Worm (Caenorhabditis elegans) whole organism, young adult: ENCODE data around the gene srj-1.

Experiments
- B0019.2 ChIP-seq: fragments of 200-800 bp; sonication (Bioruptor generic); conservative IDR thresholded peaks from 2 replicates; pipeline ENCODE4 v1.3.6; 2022; ENCODE audit warnings: missing genetic modification reagents, missing genetic modification characterization, missing compliant biosample characterization
- D2030.7 ChIP-seq: fragments of 200-800 bp; sonication (Bioruptor generic); IDR thresholded peaks from 2 replicates; pipeline ENCODE4 v1.3.6; 2022; ENCODE audit warnings: missing genetic modification reagents, missing genetic modification characterization, missing compliant biosample characterization
- F23B12.7 ChIP-seq: sonication (generic microtip); optimal IDR thresholded peaks from 2 replicates; lab custom pipeline; 2017; ENCODE audit warnings: missing genetic modification characterization, mild to moderate bottlenecking, missing compliant biosample characterization, antibody characterized with exemption, moderate library complexity; ENCODE audit not compliant: insufficient read depth
- F49E8.2 ChIP-seq: sonication (generic microtip); optimal IDR thresholded peaks from 3 replicates; lab custom pipeline; 2017; ENCODE audit warnings: missing genetic modification characterization, mild to moderate bottlenecking, missing compliant biosample characterization, antibody characterized with exemption, moderate library complexity; ENCODE audit not compliant: insufficient read depth
- F57A8.1 ChIP-seq: fragments of 200-800 bp; sonication (Bioruptor generic); optimal IDR thresholded peaks from 2 replicates; lab custom pipeline; 2018; ENCODE audit warnings: mild to moderate bottlenecking, missing genetic modification characterization, moderate library complexity, missing compliant biosample characterization
- K11D2.4 ChIP-seq: fragments of 200-800 bp; sonication (Bioruptor generic); IDR thresholded peaks from 2 replicates; pipeline ENCODE4 v1.3.6; 2022; ENCODE audit warnings: missing genetic modification reagents, missing genetic modification characterization, missing compliant biosample characterization
- K12H6.12 ChIP-seq: fragments of 200-800 bp; sonication (Bioruptor generic); optimal IDR thresholded peaks from 2 replicates; lab custom pipeline; 2018; ENCODE audit warnings: mild to moderate bottlenecking, missing genetic modification characterization, missing compliant biosample characterization
- Y53G8AR.9 ChIP-seq: fragments of 200-800 bp; sonication (Bioruptor generic); conservative IDR thresholded peaks from 2 replicates; pipeline ENCODE4 v1.3.6; 2022; ENCODE audit warnings: missing genetic modification reagents, missing genetic modification characterization, missing compliant biosample characterization
- Y56A3A.18 ChIP-seq: fragments of 200-800 bp; sonication (Bioruptor generic); IDR thresholded peaks from 2 replicates; pipeline ENCODE4 v1.3.6; 2022; ENCODE audit warnings: missing genetic modification reagents, missing genetic modification characterization, missing compliant biosample characterization
- Y95B8A.8 ChIP-seq: fragments of 200-800 bp; sonication (Bioruptor generic); IDR thresholded peaks from 2 replicates; pipeline ENCODE4 v1.3.6; 2022; ENCODE audit warnings: missing genetic modification reagents, missing genetic modification characterization, missing compliant biosample characterization
- ama-1 ChIP-seq, 3 experiments: fragments of 150-350 bp in 1 of 3; sonication (generic microtip) in 2 of 3; optimal IDR thresholded peaks; 2 replicates each; lab custom pipeline; 2014 to 2018; ENCODE audit warnings: missing biosample characterization in 2 of 3, missing genetic modification characterization in 2 of 3, missing genetic modification reagents in 2 of 3
- attf-5 ChIP-seq: fragments of 200-800 bp; sonication (Bioruptor generic); optimal IDR thresholded peaks from 2 replicates; lab custom pipeline; 2018; ENCODE audit warnings: mild to moderate bottlenecking, missing genetic modification characterization, missing compliant biosample characterization
- attf-6 ChIP-seq: fragments of 200-800 bp; sonication (Bioruptor generic); IDR thresholded peaks from 2 replicates; pipeline ENCODE4 v1.3.6; 2022; ENCODE audit warnings: missing genetic modification reagents, missing genetic modification characterization, missing compliant biosample characterization
- cebp-2 ChIP-seq: fragments of 200-800 bp; sonication (Bioruptor generic); IDR thresholded peaks from 2 replicates; pipeline ENCODE4 v1.3.6; 2022; ENCODE audit warnings: missing genetic modification characterization, missing compliant biosample characterization
- ceh-27 ChIP-seq: fragments of 200-800 bp; sonication (Bioruptor generic); optimal IDR thresholded peaks from 2 replicates; lab custom pipeline; 2018; ENCODE audit warnings: mild to moderate bottlenecking, missing genetic modification characterization, moderate library complexity, missing compliant biosample characterization
- ceh-58 ChIP-seq: fragments of 200-800 bp; sonication (Bioruptor generic); IDR thresholded peaks from 2 replicates; pipeline ENCODE4 v1.3.6; 2022; ENCODE audit warnings: missing genetic modification characterization, missing compliant biosample characterization
- dpl-1 ChIP-seq: fragments of 150-350 bp; optimal IDR thresholded peaks from 2 replicates; lab custom pipeline; 2014; ENCODE audit warnings: missing biosample characterization, missing genetic modification reagents, missing genetic modification characterization
- efl-1 ChIP-seq: fragments of 150-350 bp; optimal IDR thresholded peaks from 2 replicates; lab custom pipeline; 2014; ENCODE audit warnings: missing biosample characterization, missing genetic modification reagents, missing genetic modification characterization
- egrh-3 ChIP-seq: fragments of 200-800 bp; sonication (Bioruptor generic); IDR thresholded peaks from 2 replicates; pipeline ENCODE4 v1.3.6; 2022; ENCODE audit warnings: missing genetic modification reagents, missing genetic modification characterization, missing compliant biosample characterization
- hmg-1.2 ChIP-seq: fragments of 200-800 bp; sonication (Bioruptor generic); IDR thresholded peaks from 2 replicates; pipeline ENCODE4 v1.3.6; 2022; ENCODE audit warnings: missing genetic modification reagents, missing genetic modification characterization, missing compliant biosample characterization
- hrde-1 ChIP-seq: sonication (generic microtip); optimal IDR thresholded peaks from 2 replicates; lab custom pipeline; 2016; ENCODE audit warnings: missing genetic modification characterization, mild to moderate bottlenecking, missing compliant biosample characterization, moderate library complexity, missing genotype, missing genetic modification reagents, borderline replicate concordance
- lin-54 ChIP-seq: fragments of 200-800 bp; sonication (Bioruptor generic); optimal IDR thresholded peaks from 2 replicates; lab custom pipeline; 2018; ENCODE audit warnings: mild to moderate bottlenecking, missing genetic modification characterization, missing compliant biosample characterization
- lsl-1 ChIP-seq: fragments of 200-800 bp; sonication (Bioruptor generic); optimal IDR thresholded peaks from 2 replicates; lab custom pipeline; 2018; ENCODE audit warnings: mild to moderate bottlenecking, missing genetic modification characterization, moderate library complexity, missing compliant biosample characterization
- madf-3 ChIP-seq: fragments of 200-800 bp; sonication (Bioruptor generic); IDR thresholded peaks from 2 replicates; pipeline ENCODE4 v1.3.6; 2022; ENCODE audit warnings: missing genetic modification reagents, missing genetic modification characterization, missing compliant biosample characterization
- mcd-1 ChIP-seq: fragments of 200-800 bp; sonication (Bioruptor generic); IDR thresholded peaks from 2 replicates; pipeline ENCODE4 v1.3.6; 2022; ENCODE audit warnings: missing genetic modification reagents, missing genetic modification characterization, missing compliant biosample characterization
- mes-4 ChIP-seq: sonication (generic microtip); optimal IDR thresholded peaks from 2 replicates; lab custom pipeline; 2016; ENCODE audit warnings: missing genotype, missing genetic modification characterization, missing compliant biosample characterization
- nfyb-1 ChIP-seq: fragments of 200-800 bp; sonication (Bioruptor generic); IDR thresholded peaks from 2 replicates; pipeline ENCODE4 v1.3.6; 2022; ENCODE audit warnings: missing genetic modification reagents, missing genetic modification characterization, missing compliant biosample characterization
- nhr-80 ChIP-seq: sonication (generic microtip); optimal IDR thresholded peaks from 2 replicates; lab custom pipeline; 2016; ENCODE audit warnings: missing genetic modification characterization, missing compliant biosample characterization
- nhr-90 ChIP-seq: sonication (generic microtip); optimal IDR thresholded peaks from 2 replicates; lab custom pipeline; 2016; ENCODE audit warnings: missing genotype, mild to moderate bottlenecking, missing genetic modification characterization, missing compliant biosample characterization
- pbrm-1 ChIP-seq: fragments of 200-800 bp; sonication (Bioruptor generic); IDR thresholded peaks from 2 replicates; pipeline ENCODE4 v1.3.6; 2022; ENCODE audit warnings: missing genetic modification reagents, missing genetic modification characterization, missing compliant biosample characterization
- rec-8 ChIP-seq, 2 experiments: sonication (generic microtip); optimal IDR thresholded peaks; 2 replicates each; lab custom pipeline; 2016; ENCODE audit warnings: mild to moderate bottlenecking in 2 of 2, missing genetic modification characterization in 2 of 2, missing genetic modification reagents in 2 of 2, missing genotype in 2 of 2, missing biosample characterization in 1 of 2, missing compliant biosample characterization in 1 of 2, moderate library complexity in 1 of 2
- repo-1 ChIP-seq: sonication (generic microtip); optimal IDR thresholded peaks from 2 replicates; lab custom pipeline; 2017; ENCODE audit warnings: mild to moderate bottlenecking, missing genetic modification characterization, missing compliant biosample characterization
- rpc-1 ChIP-seq, 2 experiments: fragments of 150-350 bp in 1 of 2; sonication (generic microtip) in 1 of 2; optimal IDR thresholded peaks; 2 replicates each; lab custom pipeline; 2014 to 2018; ENCODE audit warnings: missing biosample characterization in 1 of 2, missing genetic modification characterization in 1 of 2, missing genetic modification reagents in 1 of 2, missing genotype in 1 of 2
- snpc-1.3 ChIP-seq: sonication (generic microtip); optimal IDR thresholded peaks from 2 replicates; lab custom pipeline; 2017; ENCODE audit warnings: missing genetic modification characterization, mild to moderate bottlenecking, missing compliant biosample characterization, antibody characterized with exemption, moderate library complexity, missing genotype, missing genetic modification reagents; ENCODE audit not compliant: insufficient read depth
- snpc-4 ChIP-seq, 5 experiments: fragments of 150-350 bp in 1 of 5; sonication (generic microtip) in 4 of 5; optimal IDR thresholded peaks; 2 replicates each; lab custom pipeline; 2014 to 2018; ENCODE audit warnings: missing genetic modification characterization in 5 of 5, missing biosample characterization in 3 of 5, antibody characterized with exemption in 2 of 5, mild to moderate bottlenecking in 2 of 5, missing compliant biosample characterization in 2 of 5, missing genotype in 2 of 5, moderate library complexity in 2 of 5, missing genetic modification reagents in 1 of 5
- somi-1 ChIP-seq: fragments of 200-800 bp; sonication (Bioruptor generic); optimal IDR thresholded peaks from 2 replicates; lab custom pipeline; 2018; ENCODE audit warnings: mild to moderate bottlenecking, missing genetic modification characterization, missing compliant biosample characterization
- tbp1 ChIP-seq: fragments of 200-800 bp; sonication (Bioruptor generic); optimal IDR thresholded peaks from 2 replicates; lab custom pipeline; 2018; ENCODE audit warnings: mild to moderate bottlenecking, missing genetic modification characterization, missing compliant biosample characterization
- zfh-2 ChIP-seq: fragments of 200-800 bp; sonication (Bioruptor generic); conservative IDR thresholded peaks from 2 replicates; pipeline ENCODE4 v1.3.6; 2022; ENCODE audit warnings: missing genetic modification reagents, missing genetic modification characterization, missing compliant biosample characterization
- zim-3 ChIP-seq: sonication (generic microtip); optimal IDR thresholded peaks from 2 replicates; lab custom pipeline; 2017; ENCODE audit warnings: mild to moderate bottlenecking, missing genetic modification characterization, moderate library complexity, missing compliant biosample characterization
- ztf-18 ChIP-seq: sonication (generic microtip); optimal IDR thresholded peaks from 2 replicates; lab custom pipeline; 2016; ENCODE audit warnings: missing genotype, mild to moderate bottlenecking, missing genetic modification characterization, missing compliant biosample characterization
- ztf-25 ChIP-seq: fragments of 200-800 bp; sonication (Bioruptor generic); IDR thresholded peaks from 2 replicates; pipeline ENCODE4 v1.3.6; 2022; ENCODE audit warnings: missing genetic modification reagents, missing genetic modification characterization, missing compliant biosample characterization
- ztf-26 ChIP-seq: sonication (generic microtip); optimal IDR thresholded peaks from 2 replicates; lab custom pipeline; 2017; ENCODE audit warnings: missing genetic modification characterization, missing compliant biosample characterization
- ztf-6 ChIP-seq: fragments of 200-800 bp; sonication (Bioruptor generic); IDR thresholded peaks from 2 replicates; pipeline ENCODE4 v1.3.6; 2022; ENCODE audit warnings: missing genetic modification reagents, missing genetic modification characterization, missing compliant biosample characterization

srj-1 gene

DNA sequence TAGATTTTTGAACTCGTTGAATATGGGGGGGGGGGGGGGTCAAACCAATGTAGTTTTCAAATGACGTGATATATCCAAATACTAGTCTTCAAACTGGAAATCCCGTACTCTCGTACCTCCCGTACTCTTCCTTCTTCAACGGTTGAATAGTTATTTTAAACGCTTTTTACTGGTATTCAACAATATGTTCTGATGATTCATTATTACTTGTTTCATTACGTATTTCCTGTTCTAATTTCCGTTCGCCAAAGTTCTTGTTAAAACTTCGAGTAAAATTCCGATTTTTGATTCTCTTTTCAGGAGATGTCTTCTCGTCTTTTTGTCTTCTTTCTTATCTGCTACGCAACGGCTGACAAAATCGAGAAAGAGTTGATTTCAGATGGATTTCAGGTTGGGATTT is 34.7 kb downstream of the srj-1 start, which contains the start of gene nhx-9 (continued):
- TF ChIP-seq F23B12.7 (no peak), ztf-18 (no peak), dpl-1 (GFP tag; lab: Kevin White, UChicago) (no peak), zfh-2 (GFP tag; lab: Robert Waterston, UW) (no peak)

ce11 chrIV:11928388-11928787 is 36.8 kb downstream of the srj-1 start:
- TF ChIP-seq rpc-1 (optimal IDR thresholded peaks at IDR 0.05; lab: Kevin White, UChicago): peak; percentile 64
- TF ChIP-seq rpc-1 (tag; optimal IDR thresholded peaks at IDR 0.05; lab: Kevin White, UChicago): peak; percentile 78
- peak; percentile 38 for TF ChIP-seq attf-5 (GFP tag; lab: Kevin White, UChicago)
- peak; percentile 52 for TF ChIP-seq nhr-90 (tag; lab: Kevin White, UChicago)
- TF ChIP-seq Y56A3A.18: 0 out of 2 replicates have a peak, but pooled peaks have one; percentile 68
- peak; percentile 78 for TF ChIP-seq pbrm-1 (GFP tag; lab: Robert Waterston, UW)
- TF ChIP-seq ztf-18: peak; percentile 60
- peak; percentile 63 for TF ChIP-seq F23B12.7
- peak; percentile 1 for TF ChIP-seq F49E8.2 (tag; lab: Kevin White, UChicago)
- no peak for TF ChIP-seq K11D2.4 (GFP tag; lab: Robert Waterston, UW)
- peak; percentile 44 for TF ChIP-seq hrde-1 (tag; lab: Kevin White, UChicago)
- TF ChIP-seq ceh-27 (GFP tag; lab: Kevin White, UChicago): peak; percentile 58
- TF ChIP-seq mcd-1 (GFP tag; lab: Robert Waterston, UW): no peak; the same call in 1 of the 2 replicates
- no peak for TF ChIP-seq efl-1
- no peak for TF ChIP-seq somi-1 (GFP tag; lab: Kevin White, UChicago)
- TF ChIP-seq ztf-6 (GFP tag; lab: Robert Waterston, UW): 0 out of 2 replicates have a peak, but pooled peaks have one; percentile 38
- no peak for TF ChIP-seq ama-1 (optimal IDR thresholded peaks at IDR 0.05; lab: Kevin White, UChicago)
- peak in 1 of 2 experiments; percentile 8 for TF ChIP-seq ama-1 (GFP tag; optimal IDR thresholded peaks at IDR 0.05; lab: Kevin White, UChicago)
- peak; percentile 30 for TF ChIP-seq K12H6.12 (tag; lab: Kevin White, UChicago)
- TF ChIP-seq egrh-3 (GFP tag; lab: Robert Waterston, UW): peak; percentile 21; the same call in 1 of the 2 replicates
- TF ChIP-seq snpc-1.3 (tag; lab: Kevin White, UChicago): peak; percentile 28
- TF ChIP-seq ztf-26 (tag; lab: Kevin White, UChicago): peak; percentile 18
- TF ChIP-seq ztf-25: 0 out of 2 replicates have a peak, but pooled peaks have one; percentile 34
- TF ChIP-seq attf-6 (GFP tag; lab: Robert Waterston, UW): peak; percentile 65; the same call in 1 of the 2 replicates
- peak; percentile 8 for TF ChIP-seq mes-4 (tag; lab: Kevin White, UChicago)
- no peak for TF ChIP-seq repo-1 (tag; lab: Kevin White, UChicago)
- peak; percentile 50 for TF ChIP-seq lsl-1 (GFP tag; lab: Kevin White, UChicago)
- 0 out of 2 replicates have a peak, but pooled peaks have one; percentile 14 for TF ChIP-seq ceh-58
- TF ChIP-seq F57A8.1 (GFP tag; lab: Kevin White, UChicago): no peak
- no peak for TF ChIP-seq B0019.2
- peak; percentile 71 for TF ChIP-seq hmg-1.2 (GFP tag; lab: Robert Waterston, UW)
- TF ChIP-seq Y95B8A.8 (GFP tag; lab: Robert Waterston, UW): 0 out of 2 replicates have a peak, but pooled peaks have one; percentile 49
- peak; percentile 26 for TF ChIP-seq nhr-80 (tag; lab: Kevin White, UChicago)
- peak; percentile 55 for TF ChIP-seq zim-3 (tag; lab: Kevin White, UChicago)
- peak; percentile 97 for TF ChIP-seq tbp1 (GFP tag; lab: Kevin White, UChicago)
- TF ChIP-seq dpl-1 (GFP tag; lab: Kevin White, UChicago): no peak
- no peak for TF ChIP-seq cebp-2
- TF ChIP-seq snpc-4 (GFP tag; optimal IDR thresholded peaks at IDR 0.05; lab: Kevin White, UChicago): peak; percentile 28
- TF ChIP-seq snpc-4 (tag; optimal IDR thresholded peaks at IDR 0.05; lab: Kevin White, UChicago): peak in 3 of 4 experiments; percentile 29 to 75 (median 58)
- TF ChIP-seq nfyb-1: peak; percentile 48; the same call in 1 of the 2 replicates
- peak; percentile 62; the same call in 1 of the 2 replicates for TF ChIP-seq D2030.7 (GFP tag; lab: Robert Waterston, UW)
- peak; percentile 63; the same call in 1 of the 2 replicates for TF ChIP-seq Y53G8AR.9 (GFP tag; lab: Robert Waterston, UW)
- 0 out of 2 replicates have a peak, but pooled peaks have one; percentile 56 for TF ChIP-seq madf-3
- TF ChIP-seq lin-54 (GFP tag; lab: Kevin White, UChicago): peak; percentile 57
- TF ChIP-seq rec-8 (tag; optimal IDR thresholded peaks at IDR 0.05; lab: Kevin White, UChicago): peak; percentile 40 to 52
